Worm (Caenorhabditis elegans): ENCODE results near the gene rga-3.

DNA sequence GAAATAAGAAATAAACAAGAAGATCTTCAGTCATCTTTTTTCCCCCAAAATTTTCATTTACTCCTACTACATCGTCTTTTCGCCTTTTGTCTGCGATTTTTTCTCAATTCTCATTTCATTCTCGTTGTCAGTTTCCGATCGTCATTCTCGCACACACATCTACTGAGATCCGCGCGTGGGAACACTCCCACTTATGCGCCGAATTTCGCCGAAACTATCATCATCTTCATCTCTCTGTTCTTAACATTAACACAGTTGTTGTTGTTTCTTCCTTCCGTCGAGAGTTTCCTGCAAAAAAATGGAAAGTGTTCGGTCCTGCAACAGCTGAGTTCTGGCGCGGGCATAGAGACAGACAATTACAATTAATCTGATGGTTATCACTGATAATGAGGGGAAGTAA lies 20.1 kb upstream of the rga-3 start:
- TF ChIP-seq egl-27 (tag; optimal IDR thresholded peaks at IDR 0.05) (no peak), zag-1 (tag; optimal IDR thresholded peaks at IDR 0.05) (no peak), mdl-1 (tag; optimal IDR thresholded peaks at IDR 0.05) (peak in 1 of 2 experiments; percentile 27), lsy-2 (tag; optimal IDR thresholded peaks at IDR 0.05) (no peak), nhr-85 (tag) (peak; percentile 64), swsn-7 (tag; optimal IDR thresholded peaks at IDR 0.05) (no peak), fkh-10 (GFP tag; optimal IDR thresholded peaks at IDR 0.05) (no peak), blmp-1 (tag; optimal IDR thresholded peaks at IDR 0.05) (peak; percentile 90), hlh-4 (tag; optimal IDR thresholded peaks at IDR 0.05) (no peak), ama-1 (optimal IDR thresholded peaks at IDR 0.05) (no peak), unc-130 (tag; optimal IDR thresholded peaks at IDR 0.05) (no peak), ztf-11 (tag; optimal IDR thresholded peaks at IDR 0.05) (no peak), efl-1 (optimal IDR thresholded peaks at IDR 0.05) (no peak), efl-1 (GFP tag; optimal IDR thresholded peaks at IDR 0.05 in 1 of 2) (no peak), lin-13 (GFP tag; optimal IDR thresholded peaks at IDR 0.05) (no peak)

Data from whole organism, L1 larva.